Worm (Caenorhabditis elegans): ENCODE results near the gene T01B7.13.

ce11 chrII:8742972-8743371 lies 27.8 kb downstream of the T01B7.13 start:
- TF ChIP-seq ama-1 (optimal IDR thresholded peaks at IDR 0.05) (no peak), ama-1 (GFP tag; optimal IDR thresholded peaks at IDR 0.05) (no peak), nfya-1 (tag; optimal IDR thresholded peaks at IDR 0.05; ENCODE audit: borderline replicate concordance, insufficient read depth) (no peak), unc-62 (GFP tag; optimal IDR thresholded peaks at IDR 0.05) (no peak), dpl-1 (GFP tag; optimal IDR thresholded peaks at IDR 0.05) (no peak), ztf-3 (GFP tag; optimal IDR thresholded peaks at IDR 0.05) (no peak)

All from whole organism, young adult.